Fruit fly (Drosophila melanogaster) whole organism, embryonic: ENCODE results near the gene cmb.

Experiments
- Blimp-1 ChIP-seq: fragments of 200-800 bp; sonication (Bioruptor generic); optimal IDR thresholded peaks from 3 replicates; lab custom pipeline; 2018; ENCODE audit warnings: missing biosample characterization, missing genetic modification characterization, mild to moderate bottlenecking, moderate library complexity, missing genetic modification reagents
- CG10147 ChIP-seq: fragments of 200-800 bp; sonication (Bioruptor generic); optimal IDR thresholded peaks from 2 replicates; lab custom pipeline; 2019; ENCODE audit warnings: missing biosample characterization, mild to moderate bottlenecking, missing genetic modification characterization, moderate library complexity
- CG10321 ChIP-seq: fragments of 200-800 bp; sonication (Bioruptor generic); IDR thresholded peaks from 2 replicates; pipeline ENCODE4 v1.3.6; 2022; ENCODE audit warnings: missing biosample characterization, missing genetic modification characterization
- CG11504 ChIP-seq: fragments of 200-800 bp; sonication (Bioruptor generic); optimal IDR thresholded peaks from 3 replicates; lab custom pipeline; 2019; ENCODE audit warnings: missing biosample characterization, mild to moderate bottlenecking, missing genetic modification characterization, moderate library complexity
- CG11695 ChIP-seq: fragments of 200-800 bp; sonication (Bioruptor generic); IDR thresholded peaks from 3 replicates; pipeline ENCODE4 v1.3.6; 2022; ENCODE audit warnings: missing biosample characterization, missing genetic modification characterization
- CG11696 ChIP-seq: fragments of 200-800 bp; sonication (Bioruptor generic); IDR thresholded peaks from 2 replicates; pipeline ENCODE4 v1.3.6; 2022; ENCODE audit warnings: missing biosample characterization, missing genetic modification characterization
- CG15269 ChIP-seq: fragments of 200-800 bp; sonication (Bioruptor generic); optimal IDR thresholded peaks from 2 replicates; lab custom pipeline; 2018; ENCODE audit warnings: missing biosample characterization, mild to moderate bottlenecking, missing genetic modification characterization, moderate library complexity
- CG15514 ChIP-seq: fragments of 200-800 bp; sonication (Bioruptor generic); optimal IDR thresholded peaks from 3 replicates; lab custom pipeline; 2017; ENCODE audit warnings: missing biosample characterization, missing genetic modification characterization, mild to moderate bottlenecking, moderate library complexity, missing genetic modification reagents
- CG1603 ChIP-seq: fragments of 200-800 bp; sonication (Bioruptor generic); optimal IDR thresholded peaks from 2 replicates; lab custom pipeline; 2019; ENCODE audit warnings: missing biosample characterization, mild to moderate bottlenecking, missing genetic modification characterization, moderate library complexity
- CG16779 ChIP-seq: fragments of 200-800 bp; sonication (Bioruptor generic); IDR thresholded peaks from 2 replicates; pipeline ENCODE4 v1.3.6; 2022; ENCODE audit warnings: missing biosample characterization, missing genetic modification characterization
- CG6689 ChIP-seq: fragments of 200-800 bp; sonication (Bioruptor generic); IDR thresholded peaks from 2 replicates; pipeline ENCODE4 v1.3.6; 2022; ENCODE audit warnings: missing biosample characterization, missing genetic modification characterization
- Deaf1 ChIP-seq: fragments of 200-800 bp; optimal IDR thresholded peaks from 3 replicates; lab custom pipeline; 2019; ENCODE audit warnings: missing biosample characterization, mild to moderate bottlenecking, missing genetic modification characterization, moderate library complexity
- H2.0 ChIP-seq: fragments of 200-800 bp; sonication (Bioruptor generic); IDR thresholded peaks from 2 replicates; pipeline ENCODE4 v1.3.6; 2022; ENCODE audit warnings: missing biosample characterization, missing genetic modification characterization
- Hand ChIP-seq: fragments of 200-800 bp; sonication (Bioruptor generic); optimal IDR thresholded peaks from 2 replicates; lab custom pipeline; 2017; ENCODE audit warnings: mild to moderate bottlenecking, missing biosample characterization, missing genetic modification reagents, missing genetic modification characterization
- Hr51 ChIP-seq, 2 experiments: fragments of 200-800 bp; sonication (Bioruptor generic); optimal IDR thresholded peaks; 2 replicates in 1 of 2; 3 replicates in 1 of 2; lab custom pipeline; 2016 to 2018; ENCODE audit warnings: missing biosample characterization in 2 of 2, missing genetic modification characterization in 2 of 2, mild to moderate bottlenecking in 1 of 2, moderate library complexity in 1 of 2
- Med ChIP-seq: fragments of 200-800 bp; sonication (Bioruptor generic); peaks from one replicate; lab custom pipeline; 2016; ENCODE audit warnings: missing biosample characterization, missing genetic modification characterization, mild to moderate bottlenecking, inconsistent platforms, moderate library complexity
- Oli ChIP-seq: fragments of 200-800 bp; sonication (Bioruptor generic); optimal IDR thresholded peaks from 2 replicates; lab custom pipeline; 2018; ENCODE audit warnings: missing biosample characterization, mild to moderate bottlenecking, missing genetic modification characterization, moderate library complexity
- Ptx1 ChIP-seq: fragments of 200-800 bp; sonication (Bioruptor generic); IDR thresholded peaks from 2 replicates; pipeline ENCODE4 v1.3.6; 2022; ENCODE audit warnings: missing biosample characterization, missing genetic modification characterization
- Sox100B ChIP-seq: fragments of 200-800 bp; sonication (Bioruptor generic); optimal IDR thresholded peaks from 3 replicates; lab custom pipeline; 2018; ENCODE audit warnings: missing biosample characterization, mild to moderate bottlenecking, missing genetic modification characterization
- Trl ChIP-seq, 3 experiments: fragments of >200 bp in 2 of 3; fragments of 200-800 bp in 1 of 3; sonication (Bioruptor generic) in 1 of 3; optimal IDR thresholded peaks; 2 replicates in 1 of 3; 3 replicates in 2 of 3; lab custom pipeline; 2016 to 2017; ENCODE audit warnings: missing biosample characterization in 1 of 3, missing genetic modification characterization in 1 of 3
- amos ChIP-seq: fragments of 200-800 bp; sonication (Bioruptor generic); IDR thresholded peaks from 2 replicates; pipeline ENCODE4 v1.3.6; 2022; ENCODE audit warnings: missing biosample characterization, missing genetic modification characterization; ENCODE audit not compliant: partially characterized antibody
- dimm ChIP-seq: fragments of 200-800 bp; sonication (Bioruptor generic); IDR thresholded peaks from 2 replicates; pipeline ENCODE4 v1.3.6; 2022; ENCODE audit warnings: missing biosample characterization, missing genetic modification characterization
- dmrt99B ChIP-seq: fragments of 200-800 bp; sonication (Bioruptor generic); optimal IDR thresholded peaks from 2 replicates; lab custom pipeline; 2018; ENCODE audit warnings: missing biosample characterization, mild to moderate bottlenecking, missing genetic modification characterization, moderate library complexity
- esg ChIP-seq: fragments of 200-800 bp; sonication (Bioruptor generic); conservative IDR thresholded peaks from 2 replicates; pipeline ENCODE4 v1.3.6; 2022; ENCODE audit warnings: missing biosample characterization, missing genetic modification characterization
- ewg ChIP-seq: fragments of 200-800 bp; sonication (Bioruptor generic); optimal IDR thresholded peaks from 3 replicates; lab custom pipeline; 2017; ENCODE audit warnings: mild to moderate bottlenecking, missing biosample characterization, missing genetic modification reagents, missing genetic modification characterization
- fd3F ChIP-seq: fragments of 200-800 bp; sonication (Bioruptor generic); optimal IDR thresholded peaks from 2 replicates; lab custom pipeline; 2018; ENCODE audit warnings: missing biosample characterization, mild to moderate bottlenecking, missing genetic modification characterization, moderate library complexity
- fd64A ChIP-seq: fragments of 200-800 bp; sonication (Bioruptor generic); optimal IDR thresholded peaks from 3 replicates; lab custom pipeline; 2018; ENCODE audit warnings: missing biosample characterization, mild to moderate bottlenecking, missing genetic modification characterization
- fd96Cb ChIP-seq: fragments of 200-800 bp; sonication (Bioruptor generic); optimal IDR thresholded peaks from 2 replicates; lab custom pipeline; 2018; ENCODE audit warnings: missing biosample characterization, mild to moderate bottlenecking, missing genetic modification characterization, moderate library complexity
- grau ChIP-seq: fragments of 200-800 bp; optimal IDR thresholded peaks from 3 replicates; lab custom pipeline; 2019; ENCODE audit warnings: missing biosample characterization, mild to moderate bottlenecking, missing genetic modification characterization, moderate library complexity
- nmo ChIP-seq: fragments of 200-800 bp; sonication (Bioruptor generic); optimal IDR thresholded peaks from 2 replicates; lab custom pipeline; 2018; ENCODE audit warnings: missing biosample characterization, mild to moderate bottlenecking, missing genetic modification characterization, moderate library complexity
- otp ChIP-seq: fragments of 200-800 bp; sonication (Bioruptor generic); IDR thresholded peaks from 3 replicates; pipeline ENCODE4, ENCODE4 v1.3.6; 2022; ENCODE audit warnings: missing biosample characterization, missing genetic modification characterization
- prd ChIP-seq, 3 experiments: fragments of >200 bp in 2 of 3; fragments of 200-800 bp in 1 of 3; sonication (Bioruptor generic) in 1 of 3; optimal IDR thresholded peaks in 2 of 3; IDR thresholded peaks in 1 of 3; 2 replicates in 2 of 3; 3 replicates in 1 of 3; pipeline versions ENCODE4 v1.3.6 to Lab custom; 2017 to 2022; ENCODE audit warnings: missing biosample characterization in 1 of 3, missing genetic modification characterization in 1 of 3
- row ChIP-seq: fragments of 200-800 bp; sonication (Bioruptor generic); IDR thresholded peaks from 3 replicates; pipeline ENCODE4 v1.3.6; 2022; ENCODE audit warnings: missing biosample characterization, missing genetic modification characterization
- slbo ChIP-seq: fragments of 200-800 bp; sonication (Bioruptor generic); IDR thresholded peaks from 2 replicates; pipeline ENCODE4 v1.3.6; 2022; ENCODE audit warnings: missing biosample characterization, missing genetic modification characterization
- so ChIP-seq: fragments of 200-800 bp; sonication (Bioruptor generic); IDR thresholded peaks from 3 replicates; pipeline ENCODE4 v1.3.6; 2022; ENCODE audit warnings: missing biosample characterization, missing genetic modification characterization
- sr ChIP-seq: fragments of 200-800 bp; sonication (Bioruptor generic); IDR thresholded peaks from 3 replicates; pipeline ENCODE4 v1.3.6; 2022; ENCODE audit warnings: missing biosample characterization, missing genetic modification characterization
- tap ChIP-seq: fragments of 200-800 bp; optimal IDR thresholded peaks from 3 replicates; lab custom pipeline; 2019; ENCODE audit warnings: missing biosample characterization, mild to moderate bottlenecking, missing genetic modification characterization, moderate library complexity
- tgo ChIP-seq: fragments of 200-800 bp; sonication (Bioruptor generic); IDR thresholded peaks from 3 replicates; pipeline ENCODE4 v1.3.6; 2022; ENCODE audit warnings: missing biosample characterization, missing genetic modification characterization
- vfl ChIP-seq: fragments of 200-800 bp; sonication (Bioruptor generic); optimal IDR thresholded peaks from 2 replicates; lab custom pipeline; 2016; ENCODE audit warnings: missing biosample characterization, missing genetic modification characterization
- yki ChIP-seq: fragments of >200 bp; optimal IDR thresholded peaks from 3 replicates; lab custom pipeline; 2018
- z ChIP-seq: fragments of 200-800 bp; sonication (Bioruptor generic); IDR thresholded peaks from 3 replicates; pipeline ENCODE4 v1.3.6; 2022; ENCODE audit warnings: missing biosample characterization, missing genetic modification characterization
- zen2 ChIP-seq: fragments of 200-800 bp; sonication (Bioruptor generic); IDR thresholded peaks from 3 replicates; pipeline ENCODE4 v1.3.6; 2022; ENCODE audit warnings: missing biosample characterization, missing genetic modification characterization; ENCODE audit not compliant: partially characterized antibody
- zf30C ChIP-seq: fragments of 200-800 bp; sonication (Bioruptor generic); optimal IDR thresholded peaks from 3 replicates; lab custom pipeline; 2018; ENCODE audit warnings: missing biosample characterization, mild to moderate bottlenecking, missing genetic modification characterization

Gene cmb

DNA sequence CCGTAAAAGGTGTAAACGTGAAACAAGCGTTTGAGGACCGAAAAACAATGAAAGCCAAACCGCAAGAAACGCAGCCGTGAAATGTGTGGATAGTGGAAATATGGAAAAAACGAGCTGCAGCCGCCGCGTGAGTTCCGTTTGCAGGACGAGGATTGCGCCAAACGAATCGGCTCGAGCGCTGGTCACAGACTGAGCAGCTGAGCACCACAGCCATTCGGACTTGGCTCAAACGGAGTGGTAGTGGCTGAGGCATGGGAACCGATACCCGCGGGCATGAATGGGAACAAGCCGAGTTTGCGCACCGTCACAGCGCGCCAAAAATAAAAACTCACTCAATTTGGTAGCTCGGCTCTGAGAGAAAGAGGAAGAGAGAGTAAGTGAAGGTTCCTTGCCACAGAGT lies 32.2 kb downstream of the cmb start, which contains the start of gene CG10089:
CG10089 (minus strand) TSS at position 181 of the 400 bp plus-strand sequence.
- TF ChIP-seq dimm (no peak), CG1603 (no peak), Trl (optimal IDR thresholded peaks at IDR 0.05; lab: Kevin White, UChicago) (peak in 1 of 2 experiments; percentile 11), Trl (GFP tag; optimal IDR thresholded peaks at IDR 0.05; lab: Kevin White, UChicago) (no peak), ewg (peak; percentile 56), CG10321 (GFP tag; lab: Robert Waterston, UW) (no peak), CG15269 (no peak), zf30C (GFP tag; lab: Kevin White, UChicago) (no peak), fd64A (GFP tag; lab: Kevin White, UChicago) (no peak), Deaf1 (tag; lab: Kevin White, UChicago) (peak; percentile 59), Med (GFP tag; lab: Kevin White, UChicago) (peak; percentile 50), Hr51 (GFP tag; optimal IDR thresholded peaks at IDR 0.05; lab: Kevin White, UChicago) (no peak), z (GFP tag; lab: Robert Waterston, UW) (peak; percentile 93), amos (GFP tag; lab: Robert Waterston, UW) (peak; percentile 14; the same call in 1 of the 2 replicates), CG16779 (GFP tag; lab: Robert Waterston, UW) (peak; percentile 56; the same call in 1 of the 2 replicates), vfl (GFP tag; lab: Kevin White, UChicago) (no peak), Hand (GFP tag; lab: Kevin White, UChicago) (no peak)
- TF ChIP-seq, all 482 proteins: peak for 7

- TF ChIP-seq tap (peak; percentile 37), fd3F (GFP tag; lab: Kevin White, UChicago) (no peak), CG6689 (peak; percentile 36), sr (GFP tag; lab: Robert Waterston, UW) (0 out of 3 replicates have a peak, but pooled peaks have one; percentile 47), grau (tag; lab: Kevin White, UChicago) (no peak), CG11696 (GFP tag; lab: Robert Waterston, UW) (peak; percentile 69), fd96Cb (peak; percentile 24), prd (optimal IDR thresholded peaks at IDR 0.05; lab: Kevin White, UChicago) (no peak), prd (GFP tag; IDR thresholded peaks at IDR 0.05; lab: Robert Waterston, UW) (peak; percentile 10; the same call in 1 of the 3 replicates), otp (GFP tag; lab: Robert Waterston, UW) (no peak), Ptx1 (GFP tag; lab: Robert Waterston, UW) (peak; percentile 34; the same call in 1 of the 2 replicates), Oli (tag; lab: Kevin White, UChicago) (no peak), tgo (GFP tag; lab: Robert Waterston, UW) (peak; percentile 27; the same call in 1 of the 3 replicates), CG1603 (no peak), yki (lab: Kevin White, UChicago) (no peak), slbo (peak; percentile 15; the same call in 1 of the 2 replicates), CG11695 (GFP tag; lab: Robert Waterston, UW) (0 out of 3 replicates have a peak, but pooled peaks have one; percentile 9), esg (GFP tag; lab: Robert Waterston, UW) (0 out of 2 replicates have a peak, but pooled peaks have one; percentile 10), CG10147 (GFP tag; lab: Kevin White, UChicago) (peak; percentile 11), dmrt99B (tag; lab: Kevin White, UChicago) (peak; percentile 25), nmo (peak; percentile 43), so (0 out of 3 replicates have a peak, but pooled peaks have one; percentile 32), zen2 (GFP tag; lab: Robert Waterston, UW) (no peak), Sox100B (GFP tag; lab: Kevin White, UChicago) (peak; percentile 27), row (GFP tag; lab: Robert Waterston, UW) (0 out of 3 replicates have a peak, but pooled peaks have one; percentile 5), CG11504 (tag; lab: Kevin White, UChicago) (peak; percentile 60), CG15514 (no peak), H2.0 (GFP tag; lab: Robert Waterston, UW) (no peak), Blimp-1 (GFP tag; lab: Kevin White, UChicago) (peak; percentile 14)
Observed at dm6 chr3L:13476070-13476469, 33.7 kb downstream of the cmb start.
